ENCODE assay signal across 1 fruit fly cellular context in genomic region chr3L:11325671-11326306, dm6.
A peak's percentile ranks its signal among the peaks of the same experiment; 100 is the strongest.
TF ChIP-seq lines count a peak whose summit lies in the region.

No protein-coding gene starts in this region.

TF ChIP-seq in whole organism, embryonic, 481 proteins besides CTCF, POLR2A, EP300 and RAD21 (continued from another document and continues in another):
- TF ChIP-seq ara (GFP tag; IDR thresholded peaks at IDR 0.05; lab: Robert Waterston, UW): peak; percentile 84
- no peak for TF ChIP-seq chinmo (GFP tag; IDR thresholded peaks at IDR 0.05; lab: Robert Waterston, UW; ENCODE audit: partially characterized antibody)
- TF ChIP-seq pb (GFP tag; optimal IDR thresholded peaks at IDR 0.05; lab: Kevin White, UChicago): peak; percentile 66
- peak; percentile 46 for TF ChIP-seq caup (GFP tag; optimal IDR thresholded peaks at IDR 0.05; lab: Kevin White, UChicago; ENCODE audit: severe bottlenecking)
- TF ChIP-seq CG15269 (tag; optimal IDR thresholded peaks at IDR 0.05; lab: Kevin White, UChicago): peak; percentile 76
- peak; percentile 43 for TF ChIP-seq kah (GFP tag; optimal IDR thresholded peaks at IDR 0.05; lab: Kevin White, UChicago)
- TF ChIP-seq CG10431 (GFP tag; optimal IDR thresholded peaks at IDR 0.05; lab: Kevin White, UChicago): no peak
- peak; percentile 27 for TF ChIP-seq cato (GFP tag; optimal IDR thresholded peaks at IDR 0.05; lab: Kevin White, UChicago; ENCODE audit: borderline replicate concordance)
- peak; percentile 57 for TF ChIP-seq CG6272 (GFP tag; IDR thresholded peaks at IDR 0.05; lab: Robert Waterston, UW)
- TF ChIP-seq Rfx (GFP tag; IDR thresholded peaks at IDR 0.05; lab: Robert Waterston, UW): peak; percentile 73
- TF ChIP-seq Nf-YB (GFP tag; optimal IDR thresholded peaks at IDR 0.05; lab: Kevin White, UChicago): peak; percentile 48
- no peak for TF ChIP-seq D (optimal IDR thresholded peaks at IDR 0.05; lab: Kevin White, UChicago)
- peak; percentile 72 for TF ChIP-seq D (GFP tag; optimal IDR thresholded peaks at IDR 0.05; lab: Kevin White, UChicago)
- peak; percentile 39; the same call in 1 of the 2 replicates for TF ChIP-seq CG11247 (GFP tag; IDR thresholded peaks at IDR 0.05; lab: Robert Waterston, UW)
- TF ChIP-seq jigr1 (GFP tag; IDR thresholded peaks at IDR 0.05; lab: Robert Waterston, UW): peak; percentile 60; the same call in 2 of the 3 replicates
- peak; percentile 75 for TF ChIP-seq CG4404 (GFP tag; IDR thresholded peaks at IDR 0.05; lab: Robert Waterston, UW)
- peak; percentile 54 for TF ChIP-seq CG14965 (GFP tag; optimal IDR thresholded peaks at IDR 0.05; lab: Kevin White, UChicago; ENCODE audit: borderline replicate concordance)
- TF ChIP-seq ase (GFP tag; IDR thresholded peaks at IDR 0.05; lab: Robert Waterston, UW): peak; percentile 68
- no peak for TF ChIP-seq gce (GFP tag; IDR thresholded peaks at IDR 0.05; lab: Robert Waterston, UW)
- no peak for TF ChIP-seq Bgb (GFP tag; IDR thresholded peaks at IDR 0.05; lab: Robert Waterston, UW; ENCODE audit: partially characterized antibody)
- peak; percentile 52 for TF ChIP-seq TFAM (GFP tag; optimal IDR thresholded peaks at IDR 0.05; lab: Kevin White, UChicago)
- TF ChIP-seq Dek (tag; optimal IDR thresholded peaks at IDR 0.05; lab: Kevin White, UChicago): peak; percentile 4
- peak; percentile 69 for TF ChIP-seq sob (GFP tag; IDR thresholded peaks at IDR 0.05; lab: Robert Waterston, UW)
- peak; percentile 46 for TF ChIP-seq cwo (GFP tag; optimal IDR thresholded peaks at IDR 0.05; lab: Kevin White, UChicago)
- TF ChIP-seq H15 (GFP tag; IDR thresholded peaks at IDR 0.05; lab: Robert Waterston, UW): peak; percentile 32; the same call in 1 of the 3 replicates
- TF ChIP-seq CG16813 (GFP tag; IDR thresholded peaks at IDR 0.05; lab: Robert Waterston, UW; ENCODE audit: partially characterized antibody): no peak
- TF ChIP-seq Bdp1 (GFP tag; optimal IDR thresholded peaks at IDR 0.05; lab: Kevin White, UChicago): peak; percentile 69
- TF ChIP-seq Atf6 (GFP tag; IDR thresholded peaks at IDR 0.05; lab: Robert Waterston, UW): peak; percentile 58; the same call in 1 of the 2 replicates
- peak; percentile 77 for TF ChIP-seq CG8388 (GFP tag; optimal IDR thresholded peaks at IDR 0.05; lab: Kevin White, UChicago)
- TF ChIP-seq CG10147 (GFP tag; optimal IDR thresholded peaks at IDR 0.05; lab: Kevin White, UChicago): peak; percentile 11
- peak; percentile 67 for TF ChIP-seq CG18599 (GFP tag; optimal IDR thresholded peaks at IDR 0.05; lab: Kevin White, UChicago)
- TF ChIP-seq bigmax (GFP tag; optimal IDR thresholded peaks at IDR 0.05; lab: Kevin White, UChicago): no peak
- 0 out of 2 replicates have a peak, but pooled peaks have one; percentile 30 for TF ChIP-seq CG9932 (GFP tag; IDR thresholded peaks at IDR 0.05; lab: Robert Waterston, UW)
- TF ChIP-seq da (GFP tag; optimal IDR thresholded peaks at IDR 0.05; lab: Kevin White, UChicago): peak; percentile 71
- peak; percentile 60 for TF ChIP-seq CG12071 (GFP tag; optimal IDR thresholded peaks at IDR 0.05; lab: Kevin White, UChicago)
- no peak for TF ChIP-seq gro (GFP tag; optimal IDR thresholded peaks at IDR 0.05; lab: Kevin White, UChicago)
- TF ChIP-seq CG17568 (GFP tag; optimal IDR thresholded peaks at IDR 0.05; lab: Kevin White, UChicago): no peak
- no peak for TF ChIP-seq fru (optimal IDR thresholded peaks at IDR 0.05; lab: Kevin White, UChicago)
- no peak; the same call in 1 of the 2 replicates for TF ChIP-seq CG7372 (GFP tag; IDR thresholded peaks at IDR 0.05; lab: Robert Waterston, UW)
- peak; percentile 64 for TF ChIP-seq nerfin-1 (tag; optimal IDR thresholded peaks at IDR 0.05; lab: Kevin White, UChicago)
- peak; percentile 67 for TF ChIP-seq Ada2b (GFP tag; IDR thresholded peaks at IDR 0.05; lab: Robert Waterston, UW)
- peak; percentile 20; the same call in 1 of the 2 replicates for TF ChIP-seq gt (GFP tag; IDR thresholded peaks at IDR 0.05; lab: Robert Waterston, UW)
- TF ChIP-seq Scr (GFP tag; IDR thresholded peaks at IDR 0.05; lab: Robert Waterston, UW; ENCODE audit: partially characterized antibody): no peak
- TF ChIP-seq CG6175 (GFP tag; IDR thresholded peaks at IDR 0.05; lab: Robert Waterston, UW): 0 out of 3 replicates have a peak, but pooled peaks have one; percentile 53
- peak; percentile 47 for TF ChIP-seq CG7786 (GFP tag; optimal IDR thresholded peaks at IDR 0.05; lab: Kevin White, UChicago)
- no peak for TF ChIP-seq Lhr (GFP tag; optimal IDR thresholded peaks at IDR 0.05; lab: Kevin White, UChicago)
- TF ChIP-seq nmo (GFP tag; optimal IDR thresholded peaks at IDR 0.05; lab: Kevin White, UChicago): peak; percentile 80
- TF ChIP-seq Eip74EF (GFP tag; optimal IDR thresholded peaks at IDR 0.05; lab: Kevin White, UChicago): peak in 1 of 2 experiments; percentile 35
- peak; percentile 85 for TF ChIP-seq zfh1 (GFP tag; IDR thresholded peaks at IDR 0.05; lab: Robert Waterston, UW)
- peak; percentile 6 for TF ChIP-seq Hmx (GFP tag; optimal IDR thresholded peaks at IDR 0.05; lab: Kevin White, UChicago)
- peak; percentile 82 for TF ChIP-seq corto (GFP tag; optimal IDR thresholded peaks at IDR 0.05; lab: Kevin White, UChicago)
- TF ChIP-seq CG6854 (GFP tag; optimal IDR thresholded peaks at IDR 0.05; lab: Kevin White, UChicago): peak; percentile 17
- TF ChIP-seq Fer1 (GFP tag; optimal IDR thresholded peaks at IDR 0.05; lab: Kevin White, UChicago): peak; percentile 65
- TF ChIP-seq CG10654 (GFP tag; optimal IDR thresholded peaks at IDR 0.05; lab: Kevin White, UChicago): peak; percentile 76
- TF ChIP-seq eyg (GFP tag; optimal IDR thresholded peaks at IDR 0.05; lab: Kevin White, UChicago): peak; percentile 47
- TF ChIP-seq ERR (GFP tag; optimal IDR thresholded peaks at IDR 0.05; lab: Kevin White, UChicago): peak; percentile 17
- TF ChIP-seq CG13775 (GFP tag; optimal IDR thresholded peaks at IDR 0.05; lab: Kevin White, UChicago): peak; percentile 65
- TF ChIP-seq CG2889 (GFP tag; IDR thresholded peaks at IDR 0.05; lab: Robert Waterston, UW): 0 out of 3 replicates have a peak, but pooled peaks have one; percentile 42
- peak; percentile 12 for TF ChIP-seq slou (GFP tag; optimal IDR thresholded peaks at IDR 0.05; lab: Kevin White, UChicago)
- peak; percentile 43 for TF ChIP-seq org-1 (GFP tag; optimal IDR thresholded peaks at IDR 0.05; lab: Kevin White, UChicago)
- peak; percentile 46; the same call in 1 of the 3 replicates for TF ChIP-seq CG11093 (GFP tag; IDR thresholded peaks at IDR 0.05; lab: Robert Waterston, UW)
- no peak for TF ChIP-seq ftz-f1 (GFP tag; optimal IDR thresholded peaks at IDR 0.05; lab: Kevin White, UChicago)
- TF ChIP-seq Ptx1 (GFP tag; IDR thresholded peaks at IDR 0.05; lab: Robert Waterston, UW): peak; percentile 73
- TF ChIP-seq CG32532 (GFP tag; IDR thresholded peaks at IDR 0.05; lab: Robert Waterston, UW): peak; percentile 67
- peak in 1 of 2 experiments; percentile 91 for TF ChIP-seq eve (GFP tag; optimal IDR thresholded peaks at IDR 0.05; lab: Kevin White, UChicago)
- TF ChIP-seq CG11695 (GFP tag; IDR thresholded peaks at IDR 0.05; lab: Robert Waterston, UW): peak; percentile 68
- TF ChIP-seq h (optimal IDR thresholded peaks at IDR 0.05; lab: Kevin White, UChicago): no peak
- TF ChIP-seq CG7357 (GFP tag; IDR thresholded peaks at IDR 0.05; lab: Robert Waterston, UW): peak; percentile 63; the same call in 1 of the 3 replicates
- TF ChIP-seq otp (GFP tag; IDR thresholded peaks at IDR 0.05; lab: Robert Waterston, UW): peak; percentile 84; the same call in 2 of the 3 replicates
- TF ChIP-seq emc (GFP tag; optimal IDR thresholded peaks at IDR 0.05; lab: Kevin White, UChicago): peak; percentile 23
- TF ChIP-seq odd (GFP tag; optimal IDR thresholded peaks at IDR 0.05; lab: Kevin White, UChicago): peak; percentile 13
- TF ChIP-seq CG12236 (GFP tag; optimal IDR thresholded peaks at IDR 0.05; lab: Kevin White, UChicago): peak; percentile 68
- peak; percentile 64 for TF ChIP-seq CG12744 (GFP tag; optimal IDR thresholded peaks at IDR 0.05; lab: Kevin White, UChicago)
- TF ChIP-seq dysf (GFP tag; IDR thresholded peaks at IDR 0.05; lab: Robert Waterston, UW): peak; percentile 79
- TF ChIP-seq dmrt99B (tag; optimal IDR thresholded peaks at IDR 0.05; lab: Kevin White, UChicago): peak; percentile 86
- TF ChIP-seq CG7745 (tag; optimal IDR thresholded peaks at IDR 0.05; lab: Kevin White, UChicago): no peak
- TF ChIP-seq bsh (GFP tag; optimal IDR thresholded peaks at IDR 0.05; lab: Kevin White, UChicago): peak; percentile 82 to 83
- peak; percentile 16 for TF ChIP-seq disco-r (GFP tag; optimal IDR thresholded peaks at IDR 0.05; lab: Kevin White, UChicago)
- no peak for TF ChIP-seq Dp (GFP tag; optimal IDR thresholded peaks at IDR 0.05; lab: Kevin White, UChicago)
- peak; percentile 61 for TF ChIP-seq CG14050 (GFP tag; IDR thresholded peaks at IDR 0.05; lab: Robert Waterston, UW)
- TF ChIP-seq lov (optimal IDR thresholded peaks at IDR 0.05; lab: Kevin White, UChicago): no peak
- TF ChIP-seq lov (GFP tag; IDR thresholded peaks at IDR 0.05; lab: Robert Waterston, UW): peak; percentile 75; the same call in 2 of the 3 replicates
- TF ChIP-seq HmgZ (tag; optimal IDR thresholded peaks at IDR 0.05; lab: Kevin White, UChicago): no peak
- TF ChIP-seq Sry-β (GFP tag; optimal IDR thresholded peaks at IDR 0.05; lab: Kevin White, UChicago): no peak
- no peak for TF ChIP-seq zen2 (GFP tag; IDR thresholded peaks at IDR 0.05; lab: Robert Waterston, UW; ENCODE audit: partially characterized antibody)
- peak; percentile 53 for TF ChIP-seq gcm (GFP tag; optimal IDR thresholded peaks at IDR 0.05; lab: Kevin White, UChicago)
- peak; percentile 60; the same call in 1 of the 2 replicates for TF ChIP-seq Nf-YA (GFP tag; IDR thresholded peaks at IDR 0.05; lab: Robert Waterston, UW)
- no peak for TF ChIP-seq HLHmδ (GFP tag; optimal IDR thresholded peaks at IDR 0.05; lab: Kevin White, UChicago)
- TF ChIP-seq lab (GFP tag; optimal IDR thresholded peaks at IDR 0.05; lab: Kevin White, UChicago): peak; percentile 76
- peak; percentile 63 for TF ChIP-seq CG1529 (GFP tag; optimal IDR thresholded peaks at IDR 0.05; lab: Kevin White, UChicago)
- no peak for TF ChIP-seq CG1832 (GFP tag; optimal IDR thresholded peaks at IDR 0.05; lab: Kevin White, UChicago)
- TF ChIP-seq CG15696 (tag; optimal IDR thresholded peaks at IDR 0.05; lab: Kevin White, UChicago): peak; percentile 80
- TF ChIP-seq Sox102F (GFP tag; optimal IDR thresholded peaks at IDR 0.05; lab: Kevin White, UChicago): peak; percentile 86
- peak; percentile 70 for TF ChIP-seq shn (GFP tag; optimal IDR thresholded peaks at IDR 0.05; lab: Kevin White, UChicago)
- peak; percentile 74 for TF ChIP-seq HLH3B (GFP tag; IDR thresholded peaks at IDR 0.05; lab: Robert Waterston, UW)
- no peak for TF ChIP-seq pzg (GFP tag; optimal IDR thresholded peaks at IDR 0.05; lab: Kevin White, UChicago)
- peak; percentile 24 for TF ChIP-seq wek (GFP tag; optimal IDR thresholded peaks at IDR 0.05; lab: Kevin White, UChicago)
- TF ChIP-seq CG8478 (optimal IDR thresholded peaks at IDR 0.05; lab: Kevin White, UChicago): no peak
- TF ChIP-seq Vsx1 (GFP tag; optimal IDR thresholded peaks at IDR 0.05; lab: Kevin White, UChicago): peak; percentile 55
- peak; percentile 65; the same call in 2 of the 3 replicates for TF ChIP-seq CG11456 (GFP tag; IDR thresholded peaks at IDR 0.05; lab: Robert Waterston, UW)
- TF ChIP-seq HLH4C (GFP tag; IDR thresholded peaks at IDR 0.05; lab: Robert Waterston, UW; ENCODE audit: partially characterized antibody): no peak
- peak; percentile 85 for TF ChIP-seq CG9609 (GFP tag; optimal IDR thresholded peaks at IDR 0.05; lab: Kevin White, UChicago)
- peak; percentile 77 for TF ChIP-seq H2.0 (GFP tag; IDR thresholded peaks at IDR 0.05; lab: Robert Waterston, UW)
- peak; percentile 85 for TF ChIP-seq CG4820 (GFP tag; optimal IDR thresholded peaks at IDR 0.05; lab: Kevin White, UChicago)
- TF ChIP-seq Dip2 (GFP tag; IDR thresholded peaks at IDR 0.05; lab: Robert Waterston, UW): no peak
- peak; percentile 71 for TF ChIP-seq NC2β (GFP tag; optimal IDR thresholded peaks at IDR 0.05; lab: Kevin White, UChicago)
- peak; percentile 87 for TF ChIP-seq CG5953 (GFP tag; IDR thresholded peaks at IDR 0.05; lab: Robert Waterston, UW)
- peak; percentile 81 for TF ChIP-seq CG10366 (GFP tag; IDR thresholded peaks at IDR 0.05; lab: Robert Waterston, UW)
- TF ChIP-seq CG16815 (GFP tag; optimal IDR thresholded peaks at IDR 0.05; lab: Kevin White, UChicago): peak; percentile 65
- no peak for TF ChIP-seq CkIIα-i1 (GFP tag; IDR thresholded peaks at IDR 0.05; lab: Robert Waterston, UW)
- peak; percentile 52 for TF ChIP-seq CG12659 (GFP tag; optimal IDR thresholded peaks at IDR 0.05; lab: Kevin White, UChicago)
- TF ChIP-seq danr (GFP tag; IDR thresholded peaks at IDR 0.05; lab: Robert Waterston, UW): peak; percentile 45; the same call in 1 of the 2 replicates
- peak; percentile 71 for TF ChIP-seq CG18476 (GFP tag; optimal IDR thresholded peaks at IDR 0.05; lab: Kevin White, UChicago)
- peak; percentile 77 for TF ChIP-seq unpg (GFP tag; optimal IDR thresholded peaks at IDR 0.05; lab: Kevin White, UChicago)
- TF ChIP-seq CG43689 (GFP tag; IDR thresholded peaks at IDR 0.05; lab: Robert Waterston, UW): 0 out of 2 replicates have a peak, but pooled peaks have one; percentile 24
- TF ChIP-seq pros (GFP tag; optimal IDR thresholded peaks at IDR 0.05; lab: Kevin White, UChicago): no peak
- TF ChIP-seq knrl (GFP tag; IDR thresholded peaks at IDR 0.05; lab: Robert Waterston, UW; ENCODE audit: partially characterized antibody): no peak
- TF ChIP-seq CG5245 (GFP tag; optimal IDR thresholded peaks at IDR 0.05; lab: Kevin White, UChicago): peak; percentile 83
- peak; percentile 72 for TF ChIP-seq Asciz (GFP tag; optimal IDR thresholded peaks at IDR 0.05; lab: Kevin White, UChicago)
- peak; percentile 30 for TF ChIP-seq fd64A (GFP tag; optimal IDR thresholded peaks at IDR 0.05; lab: Kevin White, UChicago)
- peak; percentile 85 for TF ChIP-seq CG9727 (GFP tag; optimal IDR thresholded peaks at IDR 0.05; lab: Kevin White, UChicago)
- TF ChIP-seq ato (GFP tag; IDR thresholded peaks at IDR 0.05; lab: Robert Waterston, UW; ENCODE audit: partially characterized antibody): no peak
- no peak for TF ChIP-seq Doc2 (GFP tag; IDR thresholded peaks at IDR 0.05; lab: Robert Waterston, UW)
- peak; percentile 55 for TF ChIP-seq CG10462 (GFP tag; optimal IDR thresholded peaks at IDR 0.05; lab: Kevin White, UChicago)
- TF ChIP-seq mld (GFP tag; IDR thresholded peaks at IDR 0.05; lab: Robert Waterston, UW; ENCODE audit: partially characterized antibody): no peak
- TF ChIP-seq oc (tag; optimal IDR thresholded peaks at IDR 0.05; lab: Kevin White, UChicago): peak; percentile 79
- TF ChIP-seq CG10274 (GFP tag; optimal IDR thresholded peaks at IDR 0.05; lab: Kevin White, UChicago): no peak
- peak; percentile 43 for TF ChIP-seq dm (GFP tag; optimal IDR thresholded peaks at IDR 0.05; lab: Kevin White, UChicago)
